Fruit fly (Drosophila melanogaster) S2 (cell line): ENCODE data around the gene tth.

Experiments used
- CG8478 ChIP-seq: fragments of >200 bp; optimal IDR thresholded peaks from 2 replicates; lab custom pipeline; 2018
- CTCF ChIP-seq, 2 experiments: fragments of >200 bp; optimal IDR thresholded peaks; 2 replicates each; lab custom pipeline; 2018

- no peak for TF ChIP-seq CG8478 (lab: Kevin White, UChicago)
- TF ChIP-seq CTCF (optimal IDR thresholded peaks at IDR 0.05; lab: Kevin White, UChicago) = peak in 1 of 2 experiments; percentile 22
These were observed 8.1 kb upstream of the tth start, which contains the start of the genes CG2691 and NFAT for dm6 chrX:13624334-13625079.
